Fruit fly (Drosophila melanogaster) whole organism, prepupa: Measurements from ENCODE around the gene Or22c.

Experiments used
- CG10669 ChIP-seq: fragments of 200-800 bp; sonication (Bioruptor generic); optimal IDR thresholded peaks from 3 replicates; lab custom pipeline; 2018; ENCODE audit warnings: missing biosample characterization, mild to moderate bottlenecking, missing genetic modification characterization, moderate library complexity
- CG16779 ChIP-seq: fragments of 200-800 bp; sonication (Bioruptor generic); optimal IDR thresholded peaks from 3 replicates; lab custom pipeline; 2017; ENCODE audit warnings: missing biosample characterization, mild to moderate bottlenecking, missing genetic modification characterization
- CG32006 ChIP-seq: fragments of 200-800 bp; sonication (Bioruptor generic); optimal IDR thresholded peaks from 3 replicates; lab custom pipeline; 2017; ENCODE audit warnings: missing biosample characterization, mild to moderate bottlenecking, missing genetic modification characterization
- CG4318 ChIP-seq: fragments of 200-800 bp; sonication (Bioruptor generic); optimal IDR thresholded peaks from 3 replicates; lab custom pipeline; 2017; ENCODE audit warnings: missing biosample characterization, mild to moderate bottlenecking, missing genetic modification characterization
- pdm3 ChIP-seq: fragments of 200-800 bp; sonication (Bioruptor generic); optimal IDR thresholded peaks from 3 replicates; lab custom pipeline; 2016; ENCODE audit warnings: missing biosample characterization, missing genetic modification characterization
- topi ChIP-seq: fragments of 200-800 bp; sonication (Bioruptor generic); optimal IDR thresholded peaks from 3 replicates; lab custom pipeline; 2016; ENCODE audit warnings: missing biosample characterization, missing genetic modification characterization

DNA sequence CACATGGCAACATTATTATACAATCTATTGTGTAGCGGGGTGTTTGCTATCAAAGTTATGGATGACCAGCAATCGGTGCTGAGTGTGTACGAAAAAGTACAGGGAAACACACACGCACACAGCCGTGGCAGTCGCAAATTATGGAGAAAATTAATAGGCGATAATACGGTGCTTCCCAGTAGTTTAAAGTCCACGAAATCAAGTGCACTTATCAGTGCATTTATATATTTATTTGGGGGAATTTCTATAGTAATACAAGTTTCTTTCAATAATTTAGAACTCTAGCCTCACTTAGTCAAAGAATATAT is 15.5 kb upstream of the Or22c start:
- TF ChIP-seq CG10669 (GFP tag; lab: Kevin White, UChicago) (no peak), pdm3 (GFP tag; lab: Kevin White, UChicago) (no peak), CG16779 (no peak), CG4318 (GFP tag; lab: Kevin White, UChicago) (no peak), topi (no peak), CG32006 (GFP tag; lab: Kevin White, UChicago) (no peak)
